Fruit fly (Drosophila melanogaster) whole organism, embryonic: ENCODE measurements around the gene Vps2.

ENCODE experiments used
- Adf1 ChIP-seq: fragments of 200-800 bp; sonication (Bioruptor generic); IDR thresholded peaks from 2 replicates; pipeline ENCODE4 v1.3.6; 2022; ENCODE audit warnings: missing biosample characterization, missing genetic modification characterization
- CG10543 ChIP-seq: fragments of 200-800 bp; sonication (Bioruptor generic); optimal IDR thresholded peaks from 3 replicates; lab custom pipeline; 2017; ENCODE audit warnings: missing biosample characterization, mild to moderate bottlenecking, missing genetic modification characterization, moderate library complexity
- CG11093 ChIP-seq: fragments of 200-800 bp; sonication (Bioruptor generic); IDR thresholded peaks from 3 replicates; pipeline ENCODE4 v1.3.6; 2022; ENCODE audit warnings: missing biosample characterization, missing genetic modification characterization
- CG11560 ChIP-seq: fragments of 200-800 bp; sonication (Bioruptor generic); IDR thresholded peaks from 3 replicates; pipeline ENCODE4 v1.3.6; 2022; ENCODE audit warnings: missing biosample characterization, missing genetic modification characterization
- CG12155 ChIP-seq: fragments of 200-800 bp; sonication (Bioruptor generic); optimal IDR thresholded peaks from 3 replicates; lab custom pipeline; 2016; ENCODE audit warnings: missing biosample characterization, missing genetic modification characterization
- CG12659 ChIP-seq: fragments of 200-800 bp; sonication (Bioruptor generic); optimal IDR thresholded peaks from 3 replicates; lab custom pipeline; 2017; ENCODE audit warnings: mild to moderate bottlenecking, missing biosample characterization, missing genetic modification reagents, missing genetic modification characterization
- CG13624 ChIP-seq: fragments of 200-800 bp; sonication (Bioruptor generic); optimal IDR thresholded peaks from 2 replicates; lab custom pipeline; 2016; ENCODE audit warnings: missing biosample characterization, missing genetic modification characterization
- CG14050 ChIP-seq: fragments of 200-800 bp; sonication (Bioruptor generic); IDR thresholded peaks from 3 replicates; pipeline ENCODE4 v1.3.6; 2022; ENCODE audit warnings: missing biosample characterization, missing genetic modification characterization
- CG1603 ChIP-seq: fragments of 200-800 bp; sonication (Bioruptor generic); optimal IDR thresholded peaks from 2 replicates; lab custom pipeline; 2019; ENCODE audit warnings: missing biosample characterization, mild to moderate bottlenecking, missing genetic modification characterization, moderate library complexity
- CG1647 ChIP-seq: fragments of 200-800 bp; sonication (Bioruptor generic); optimal IDR thresholded peaks from 3 replicates; lab custom pipeline; 2016; ENCODE audit warnings: missing biosample characterization, missing genetic modification characterization
- CG16863 ChIP-seq: fragments of 200-800 bp; sonication (Bioruptor generic); optimal IDR thresholded peaks from 3 replicates; lab custom pipeline; 2016; ENCODE audit warnings: missing biosample characterization, missing genetic modification characterization
- CG17568 ChIP-seq: fragments of 200-800 bp; sonication (Bioruptor generic); optimal IDR thresholded peaks from 2 replicates; lab custom pipeline; 2018; ENCODE audit warnings: missing biosample characterization, mild to moderate bottlenecking, missing genetic modification characterization, moderate library complexity
- CG17802 ChIP-seq: fragments of 200-800 bp; sonication (Bioruptor generic); optimal IDR thresholded peaks from 2 replicates; lab custom pipeline; 2018; ENCODE audit warnings: missing biosample characterization, mild to moderate bottlenecking, missing genetic modification characterization, moderate library complexity
- CG18011 ChIP-seq: fragments of 200-800 bp; sonication (Bioruptor generic); optimal IDR thresholded peaks from 2 replicates; lab custom pipeline; 2017; ENCODE audit warnings: missing biosample characterization, missing genetic modification characterization, mild to moderate bottlenecking, moderate library complexity, missing genotype
- CG2202 ChIP-seq: fragments of 200-800 bp; sonication (Bioruptor generic); optimal IDR thresholded peaks from 2 replicates; lab custom pipeline; 2018; ENCODE audit warnings: missing biosample characterization, mild to moderate bottlenecking, missing genetic modification characterization
- CG31224 ChIP-seq: fragments of 200-800 bp; sonication (Bioruptor generic); IDR thresholded peaks from 2 replicates; pipeline ENCODE4 v1.3.6; 2022; ENCODE audit warnings: missing biosample characterization, missing genetic modification characterization
- CG34224 ChIP-seq: fragments of 200-800 bp; sonication (Bioruptor generic); IDR thresholded peaks from 3 replicates; pipeline ENCODE4 v1.3.6; 2022; ENCODE audit warnings: missing biosample characterization, missing genetic modification characterization; ENCODE audit not compliant: partially characterized antibody
- CG4328 ChIP-seq: fragments of 200-800 bp; sonication (Bioruptor generic); optimal IDR thresholded peaks from 3 replicates; lab custom pipeline; 2017; ENCODE audit warnings: missing biosample characterization, missing genetic modification reagents, missing genetic modification characterization
- CG4404 ChIP-seq: fragments of 200-800 bp; sonication (Bioruptor generic); IDR thresholded peaks from 2 replicates; pipeline ENCODE4 v1.3.6; 2022; ENCODE audit warnings: missing biosample characterization, missing genetic modification characterization
- CG4854 ChIP-seq: fragments of 200-800 bp; sonication (Bioruptor generic); optimal IDR thresholded peaks from 2 replicates; lab custom pipeline; 2016; ENCODE audit warnings: missing biosample characterization, missing genetic modification characterization, inconsistent platforms
- CG7963 ChIP-seq: fragments of 200-800 bp; sonication (Bioruptor generic); IDR thresholded peaks from 3 replicates; pipeline ENCODE4 v1.3.6; 2022; ENCODE audit warnings: missing biosample characterization, missing genetic modification characterization; ENCODE audit not compliant: partially characterized antibody
- Chrac-16 ChIP-seq: fragments of 200-800 bp; sonication (Bioruptor generic); optimal IDR thresholded peaks from 3 replicates; lab custom pipeline; 2016; ENCODE audit warnings: missing biosample characterization, missing genetic modification characterization
- CoRest ChIP-seq: fragments of 200-800 bp; sonication (Bioruptor generic); optimal IDR thresholded peaks from 3 replicates; lab custom pipeline; 2018; ENCODE audit warnings: missing biosample characterization, mild to moderate bottlenecking, missing genetic modification characterization, moderate library complexity
- Eip74EF ChIP-seq, 2 experiments: fragments of 200-800 bp in 1 of 2; fragments of >200 bp in 1 of 2; sonication (Bioruptor generic) in 1 of 2; optimal IDR thresholded peaks; 2 replicates each; lab custom pipeline; 2017 to 2019; ENCODE audit warnings: missing biosample characterization in 2 of 2, missing genetic modification characterization in 2 of 2, mild to moderate bottlenecking in 1 of 2, moderate library complexity in 1 of 2
- Ets97D ChIP-seq: fragments of 200-800 bp; sonication (Bioruptor generic); optimal IDR thresholded peaks from 3 replicates; lab custom pipeline; 2016; ENCODE audit warnings: missing biosample characterization, missing genetic modification characterization
- Hand ChIP-seq: fragments of 200-800 bp; sonication (Bioruptor generic); optimal IDR thresholded peaks from 2 replicates; lab custom pipeline; 2017; ENCODE audit warnings: mild to moderate bottlenecking, missing biosample characterization, missing genetic modification reagents, missing genetic modification characterization
- Jarid2 ChIP-seq: fragments of 200-800 bp; sonication (Bioruptor generic); optimal IDR thresholded peaks from 3 replicates; lab custom pipeline; 2017; ENCODE audit warnings: mild to moderate bottlenecking, missing biosample characterization, missing genetic modification reagents, missing genetic modification characterization
- Nf-YC ChIP-seq: fragments of 200-800 bp; optimal IDR thresholded peaks from 3 replicates; lab custom pipeline; 2019; ENCODE audit warnings: missing biosample characterization, mild to moderate bottlenecking, missing genetic modification characterization, moderate library complexity
- Optix ChIP-seq: fragments of 200-800 bp; sonication (Bioruptor generic); IDR thresholded peaks from 3 replicates; pipeline ENCODE4 v1.3.6; 2022; ENCODE audit warnings: missing biosample characterization, missing genetic modification characterization
- Pdp1 ChIP-seq, 2 experiments: fragments of 200-800 bp; sonication (Bioruptor generic); optimal IDR thresholded peaks; 3 replicates each; lab custom pipeline; 2016; ENCODE audit warnings: missing biosample characterization in 2 of 2, missing genetic modification characterization in 2 of 2, mild to moderate bottlenecking in 1 of 2, moderate library complexity in 1 of 2
- Ssrp ChIP-seq: fragments of 200-800 bp; sonication (Bioruptor generic); optimal IDR thresholded peaks from 2 replicates; lab custom pipeline; 2018; ENCODE audit warnings: missing biosample characterization, mild to moderate bottlenecking, missing genetic modification characterization, moderate library complexity
- Xrp1 ChIP-seq: fragments of 200-800 bp; sonication (Bioruptor generic); IDR thresholded peaks from 2 replicates; pipeline ENCODE4 v1.3.6; 2022; ENCODE audit warnings: missing biosample characterization, missing genetic modification characterization
- ac ChIP-seq: fragments of 200-800 bp; sonication (Bioruptor generic); optimal IDR thresholded peaks from 3 replicates; lab custom pipeline; 2017; ENCODE audit warnings: missing biosample characterization, mild to moderate bottlenecking, missing genetic modification characterization
- bbx ChIP-seq: fragments of 200-800 bp; sonication (Bioruptor generic); IDR thresholded peaks from 2 replicates; pipeline ENCODE4 v1.3.6; 2022; ENCODE audit warnings: missing biosample characterization, missing genetic modification characterization; ENCODE audit not compliant: partially characterized antibody
- crc ChIP-seq: fragments of 200-800 bp; sonication (Bioruptor generic); optimal IDR thresholded peaks from 2 replicates; lab custom pipeline; 2016; ENCODE audit warnings: missing biosample characterization, missing genetic modification characterization
- dati ChIP-seq: fragments of 200-800 bp; sonication (Bioruptor generic); IDR thresholded peaks from 2 replicates; pipeline ENCODE4 v1.3.6; 2022; ENCODE audit warnings: missing biosample characterization, missing genetic modification characterization
- dysf ChIP-seq: fragments of 200-800 bp; sonication (Bioruptor generic); IDR thresholded peaks from 3 replicates; pipeline ENCODE4 v1.3.6; 2022; ENCODE audit warnings: missing biosample characterization, missing genetic modification characterization
- emc ChIP-seq: fragments of 200-800 bp; sonication (Bioruptor generic); optimal IDR thresholded peaks from 2 replicates; lab custom pipeline; 2016; ENCODE audit warnings: missing biosample characterization, missing genetic modification characterization
- exex ChIP-seq: fragments of 200-800 bp; sonication (Bioruptor generic); optimal IDR thresholded peaks from 4 replicates; lab custom pipeline; 2018; ENCODE audit warnings: missing biosample characterization, mild to moderate bottlenecking, missing genetic modification characterization, moderate library complexity
- gce ChIP-seq: fragments of 200-800 bp; sonication (Bioruptor generic); IDR thresholded peaks from 3 replicates; pipeline ENCODE4 v1.3.6; 2022; ENCODE audit warnings: missing biosample characterization, missing genetic modification characterization
- gfzf ChIP-seq: fragments of 200-800 bp; sonication (Bioruptor generic); optimal IDR thresholded peaks from 2 replicates; lab custom pipeline; 2016; ENCODE audit warnings: missing biosample characterization, mild to moderate bottlenecking, missing genetic modification characterization, moderate library complexity
- gsb-n ChIP-seq: fragments of 200-800 bp; sonication (Bioruptor generic); optimal IDR thresholded peaks from 3 replicates; lab custom pipeline; 2018; ENCODE audit warnings: missing biosample characterization, mild to moderate bottlenecking, missing genetic modification characterization
- her ChIP-seq: fragments of 200-800 bp; sonication (Bioruptor generic); optimal IDR thresholded peaks from 2 replicates; lab custom pipeline; 2016; ENCODE audit warnings: missing biosample characterization, missing genetic modification characterization
- oc ChIP-seq: fragments of 200-800 bp; sonication (Bioruptor generic); optimal IDR thresholded peaks from 2 replicates; lab custom pipeline; 2018; ENCODE audit warnings: missing biosample characterization, mild to moderate bottlenecking, missing genetic modification characterization, moderate library complexity
- ranshi ChIP-seq: fragments of 200-800 bp; sonication (Bioruptor generic); IDR thresholded peaks from 2 replicates; pipeline ENCODE4 v1.3.6; 2022; ENCODE audit warnings: missing biosample characterization, missing genetic modification characterization
- scrt ChIP-seq: fragments of 200-800 bp; sonication (Bioruptor generic); optimal IDR thresholded peaks from 2 replicates; lab custom pipeline; 2018; ENCODE audit warnings: missing biosample characterization, mild to moderate bottlenecking, missing genetic modification characterization, moderate library complexity
- sd ChIP-seq: fragments of 200-800 bp; sonication (Bioruptor generic); optimal IDR thresholded peaks from 3 replicates; lab custom pipeline; 2018; ENCODE audit warnings: missing biosample characterization, mild to moderate bottlenecking, missing genetic modification characterization, moderate library complexity
- vnd ChIP-seq: fragments of 200-800 bp; sonication (Bioruptor generic); IDR thresholded peaks from 3 replicates; pipeline ENCODE4 v1.3.6; 2022; ENCODE audit warnings: missing biosample characterization, missing genetic modification characterization; ENCODE audit not compliant: partially characterized antibody
- wor ChIP-seq: fragments of 200-800 bp; sonication (Bioruptor generic); IDR thresholded peaks from 2 replicates; pipeline ENCODE4 v1.3.6; 2022; ENCODE audit warnings: missing biosample characterization, missing genetic modification characterization

The Vps2 gene

dm6 chr3R:26012801-26013663 lies 39.6 kb upstream of the Vps2 start (continued):
- TF ChIP-seq gfzf (GFP tag; lab: Kevin White, UChicago), result no peak
- TF ChIP-seq CG17568, result no peak
- TF ChIP-seq CG1603 (tag; lab: Kevin White, UChicago), result no peak
- no peak for TF ChIP-seq CG12659 (GFP tag; lab: Kevin White, UChicago)
- peak in 1 of 2 experiments; percentile 21 for TF ChIP-seq Eip74EF (GFP tag; optimal IDR thresholded peaks at IDR 0.05; lab: Kevin White, UChicago)
- TF ChIP-seq Ets97D (GFP tag; lab: Kevin White, UChicago), result no peak
- no peak for TF ChIP-seq CG16863
- TF ChIP-seq dysf (GFP tag; lab: Robert Waterston, UW), result no peak
- no peak for TF ChIP-seq Pdp1 (GFP tag; optimal IDR thresholded peaks at IDR 0.05; lab: Kevin White, UChicago)
- peak; percentile 52 for TF ChIP-seq CoRest
- TF ChIP-seq gsb-n (tag; lab: Kevin White, UChicago), result peak; percentile 85
- TF ChIP-seq CG4404 (GFP tag; lab: Robert Waterston, UW), result no peak
- TF ChIP-seq CG17802, result no peak
- peak; percentile 30 for TF ChIP-seq oc (tag; lab: Kevin White, UChicago)
- no peak for TF ChIP-seq CG1647 (GFP tag; lab: Kevin White, UChicago)
- TF ChIP-seq crc (GFP tag; lab: Kevin White, UChicago), result no peak
- no peak for TF ChIP-seq vnd
- no peak for TF ChIP-seq CG31224
- TF ChIP-seq CG10543 (GFP tag; lab: Kevin White, UChicago), result no peak
- TF ChIP-seq Nf-YC (tag; lab: Kevin White, UChicago), result peak; percentile 26
- no peak for TF ChIP-seq CG13624 (GFP tag; lab: Kevin White, UChicago)
- no peak for TF ChIP-seq CG34224
- no peak for TF ChIP-seq ac (GFP tag; lab: Kevin White, UChicago)
- no peak for TF ChIP-seq CG14050 (GFP tag; lab: Robert Waterston, UW)
- no peak for TF ChIP-seq CG18011 (GFP tag; lab: Kevin White, UChicago)
- no peak for TF ChIP-seq bbx
- TF ChIP-seq Adf1 (GFP tag; lab: Robert Waterston, UW), result no peak
- no peak for TF ChIP-seq CG7963 (GFP tag; lab: Robert Waterston, UW)
- peak; percentile 26 for TF ChIP-seq scrt (GFP tag; lab: Kevin White, UChicago)
- TF ChIP-seq wor (GFP tag; lab: Robert Waterston, UW), result no peak
- no peak for TF ChIP-seq exex
- peak; percentile 54 for TF ChIP-seq CG2202 (tag; lab: Kevin White, UChicago)
- no peak for TF ChIP-seq Jarid2 (GFP tag; lab: Kevin White, UChicago)
- TF ChIP-seq Optix (GFP tag; lab: Robert Waterston, UW), result no peak
- no peak for TF ChIP-seq CG11560 (tag; lab: Robert Waterston, UW)
- TF ChIP-seq ranshi, result no peak
- TF ChIP-seq CG4854, result no peak
- TF ChIP-seq Xrp1 (GFP tag; lab: Robert Waterston, UW), result peak; percentile 74
- TF ChIP-seq Hand (GFP tag; lab: Kevin White, UChicago), result no peak
- TF ChIP-seq CG4328 (GFP tag; lab: Kevin White, UChicago), result no peak
- no peak for TF ChIP-seq her (GFP tag; lab: Kevin White, UChicago)
- TF ChIP-seq gce (GFP tag; lab: Robert Waterston, UW), result no peak
- TF ChIP-seq CG12155 (GFP tag; lab: Kevin White, UChicago), result no peak
- peak; percentile 53 for TF ChIP-seq sd (tag; lab: Kevin White, UChicago)
- no peak for TF ChIP-seq Chrac-16
- no peak for TF ChIP-seq CG11093
- peak; percentile 54 for TF ChIP-seq Ssrp (tag; lab: Kevin White, UChicago)
- no peak for TF ChIP-seq dati
- no peak for TF ChIP-seq emc
